Worm (Caenorhabditis elegans): ENCODE data around the gene ZK418.6.
A peak's percentile ranks its signal among the peaks of the same experiment; 100 is the strongest.

The ZK418.6 gene

ce11 chrIII:7076386-7076785 lies 2.3 kb downstream of the ZK418.6 start, which contains the start of gene ZK418.13:
Gene ZK418.13, minus strand, starts transcription at chrIII:7076486.
- TF ChIP-seq pax-3 (tag; optimal IDR thresholded peaks at IDR 0.05) (no peak), hpl-2 (GFP tag; optimal IDR thresholded peaks at IDR 0.05) (no peak), nhr-84 (tag; optimal IDR thresholded peaks at IDR 0.05) (no peak), nhr-20 (tag; optimal IDR thresholded peaks at IDR 0.05) (no peak), blmp-1 (tag; optimal IDR thresholded peaks at IDR 0.05) (no peak), fos-1 (tag; optimal IDR thresholded peaks at IDR 0.05) (no peak), lin-35 (GFP tag; optimal IDR thresholded peaks at IDR 0.05) (no peak)

DNA sequence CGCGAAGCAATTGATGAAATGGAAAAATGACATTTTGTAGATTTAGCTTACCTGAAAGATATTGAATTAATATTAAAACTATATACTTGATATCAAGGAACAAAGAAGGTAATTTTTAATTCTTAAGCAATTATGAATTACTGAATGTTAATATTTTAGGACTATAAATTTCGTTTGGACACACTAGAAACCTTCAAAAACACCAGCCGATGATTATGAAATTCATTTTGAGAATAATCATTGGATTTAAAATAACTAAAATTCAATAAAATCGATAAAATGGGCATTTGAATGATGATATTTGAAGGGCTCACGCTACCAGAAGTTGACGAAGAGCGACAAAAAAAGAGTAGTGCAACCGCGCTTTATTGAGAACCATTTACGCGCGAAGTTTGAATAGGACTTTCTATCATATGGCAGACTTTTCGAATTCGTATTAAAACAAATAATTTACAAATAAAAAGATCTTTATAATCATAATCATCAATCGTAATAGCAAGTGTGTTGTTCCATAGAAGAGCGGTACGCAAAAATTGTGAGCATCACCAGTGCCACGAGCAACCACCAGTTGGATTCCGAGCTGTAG lies 4.7 kb downstream of the ZK418.6 start, which contains the start of gene ZK418.5:
ZK418.5 (minus strand) TSS at position 51 of the 586 bp plus-strand sequence.
- peak; percentile 78 for TF ChIP-seq rnt-1 (tag; optimal IDR thresholded peaks at IDR 0.05)
- no peak for TF ChIP-seq C34B4.2 (tag; optimal IDR thresholded peaks at IDR 0.05)
- no peak for TF ChIP-seq nhr-28 (tag; optimal IDR thresholded peaks at IDR 0.05)
- peak; percentile 20 for TF ChIP-seq aly-2 (tag; optimal IDR thresholded peaks at IDR 0.05)
- peak; percentile 92 to 97 (median 96) for TF ChIP-seq dpl-1 (GFP tag; optimal IDR thresholded peaks at IDR 0.05)
- TF ChIP-seq ceh-90 (tag; optimal IDR thresholded peaks at IDR 0.05): no peak
- TF ChIP-seq mep-1 (tag; optimal IDR thresholded peaks at IDR 0.05): peak; percentile 42
- TF ChIP-seq lin-15B (tag; optimal IDR thresholded peaks at IDR 0.05): peak; percentile 27
- TF ChIP-seq pag-3 (tag; optimal IDR thresholded peaks at IDR 0.05; ENCODE audit: borderline replicate concordance, insufficient read depth): no peak
- peak; percentile 97 to 99 for TF ChIP-seq efl-1 (optimal IDR thresholded peaks at IDR 0.05)
- peak; percentile 97 to 100 for TF ChIP-seq efl-1 (GFP tag; optimal IDR thresholded peaks at IDR 0.05 in 1 of 2)
- peak; percentile 45 for TF ChIP-seq xbp-1 (tag; optimal IDR thresholded peaks at IDR 0.05)
- TF ChIP-seq ceh-88 (GFP tag; IDR thresholded peaks at IDR 0.05): no peak
- TF ChIP-seq ceh-82 (tag; optimal IDR thresholded peaks at IDR 0.05): peak; percentile 29 to 68 (median 42)
- TF ChIP-seq snu-23 (GFP tag; optimal IDR thresholded peaks at IDR 0.05): peak; percentile 54
- TF ChIP-seq unc-98 (GFP tag; IDR thresholded peaks at IDR 0.05): no peak
- no peak for TF ChIP-seq jun-1 (tag; optimal IDR thresholded peaks at IDR 0.05)
- no peak for TF ChIP-seq egl-27 (tag; optimal IDR thresholded peaks at IDR 0.05)
- peak; percentile 48 for TF ChIP-seq nhr-20 (tag; optimal IDR thresholded peaks at IDR 0.05)
- no peak for TF ChIP-seq hlh-4 (tag; optimal IDR thresholded peaks at IDR 0.05)
- TF ChIP-seq nhr-90 (tag; optimal IDR thresholded peaks at IDR 0.05; ENCODE audit: poor library complexity): peak; percentile 45
- no peak for TF ChIP-seq nhr-77 (tag; optimal IDR thresholded peaks at IDR 0.05)
- peak; percentile 6 for TF ChIP-seq lin-13 (GFP tag; optimal IDR thresholded peaks at IDR 0.05)
- TF ChIP-seq nhr-19 (GFP tag; conservative IDR thresholded peaks at IDR 0.05): peak; percentile 55
- peak; percentile 15 for TF ChIP-seq lin-39 (tag; optimal IDR thresholded peaks at IDR 0.05)
- TF ChIP-seq hpl-2 (GFP tag; optimal IDR thresholded peaks at IDR 0.05): no peak
- TF ChIP-seq snpc-4 (tag; optimal IDR thresholded peaks at IDR 0.05): peak; percentile 25
- TF ChIP-seq vab-15 (tag; optimal IDR thresholded peaks at IDR 0.05): no peak
- TF ChIP-seq efl-3 (GFP tag; optimal IDR thresholded peaks at IDR 0.05): no peak
- no peak for TF ChIP-seq zip-4 (GFP tag; optimal IDR thresholded peaks at IDR 0.05)
- TF ChIP-seq unc-86 (tag; optimal IDR thresholded peaks at IDR 0.05): peak; percentile 36
- TF ChIP-seq blmp-1 (tag; optimal IDR thresholded peaks at IDR 0.05): peak; percentile 6
- peak; percentile 70 for TF ChIP-seq nhr-71 (tag; optimal IDR thresholded peaks at IDR 0.05)
- TF ChIP-seq tbx-2 (tag; optimal IDR thresholded peaks at IDR 0.05): peak; percentile 37
- TF ChIP-seq skn-1 (tag; optimal IDR thresholded peaks at IDR 0.05): peak; percentile 78
- TF ChIP-seq nhr-85 (tag): peak; percentile 58
- no peak for TF ChIP-seq ztf-4 (tag; optimal IDR thresholded peaks at IDR 0.05)
- peak; percentile 97 to 99 for TF ChIP-seq lin-35 (GFP tag; optimal IDR thresholded peaks at IDR 0.05)
- TF ChIP-seq nhr-47 (tag; optimal IDR thresholded peaks at IDR 0.05): peak; percentile 75
- peak; percentile 79 for TF ChIP-seq C16A3.4 (tag; optimal IDR thresholded peaks at IDR 0.05)
- TF ChIP-seq mab-9 (GFP tag; IDR thresholded peaks at IDR 0.05): no peak
- TF ChIP-seq swsn-7 (tag; optimal IDR thresholded peaks at IDR 0.05): peak; percentile 57
- TF ChIP-seq fos-1 (tag; optimal IDR thresholded peaks at IDR 0.05): peak; percentile 30
- TF ChIP-seq C04F5.9 (tag; optimal IDR thresholded peaks at IDR 0.05): no peak
- peak; percentile 66 for TF ChIP-seq F16B12.6 (tag; optimal IDR thresholded peaks at IDR 0.05)
- TF ChIP-seq pqm-1 (tag; optimal IDR thresholded peaks at IDR 0.05): no peak
- TF ChIP-seq lsy-2 (tag; optimal IDR thresholded peaks at IDR 0.05): peak; percentile 73 to 82
- no peak for TF ChIP-seq dsc-1 (tag; optimal IDR thresholded peaks at IDR 0.05)
